Worm (Caenorhabditis elegans) whole organism, L2 larva: Measurements from ENCODE around the gene C06B3.1.

Experiments
- F13H6.1 ChIP-seq: sonication (generic microtip); optimal IDR thresholded peaks from 2 replicates; lab custom pipeline; 2016; ENCODE audit warnings: missing genetic modification characterization, missing compliant biosample characterization
- R02D3.7 ChIP-seq: fragments of 150-350 bp; optimal IDR thresholded peaks from 2 replicates; lab custom pipeline; 2014; ENCODE audit warnings: missing biosample characterization, missing genetic modification characterization
- Y55F3AM.14 ChIP-seq: fragments of 200-800 bp; sonication (Bioruptor generic); optimal IDR thresholded peaks from 2 replicates; lab custom pipeline; 2018; ENCODE audit warnings: mild to moderate bottlenecking, missing genetic modification characterization, missing compliant biosample characterization
- ZK546.5 ChIP-seq: sonication (generic microtip); optimal IDR thresholded peaks from 2 replicates; lab custom pipeline; 2017; ENCODE audit warnings: missing biosample characterization, missing genetic modification characterization
- alr-1 ChIP-seq: fragments of 150-350 bp; optimal IDR thresholded peaks from 2 replicates; lab custom pipeline; 2014; ENCODE audit warnings: missing biosample characterization, missing genetic modification characterization
- ama-1 ChIP-seq: fragments of 150-350 bp; optimal IDR thresholded peaks from 2 replicates; lab custom pipeline; 2018; ENCODE audit warnings: inconsistent platforms
- blmp-1 ChIP-seq: sonication (generic microtip); optimal IDR thresholded peaks from 2 replicates; lab custom pipeline; 2017; ENCODE audit warnings: missing genetic modification characterization, mild to moderate bottlenecking, missing compliant biosample characterization, antibody characterized with exemption, moderate library complexity; ENCODE audit not compliant: insufficient read depth
- ceh-16 ChIP-seq: fragments of 150-350 bp; optimal IDR thresholded peaks from 2 replicates; lab custom pipeline; 2014; ENCODE audit warnings: missing biosample characterization, missing genetic modification characterization
- ceh-82 ChIP-seq: fragments of 150-350 bp; optimal IDR thresholded peaks from 2 replicates; lab custom pipeline; 2014; ENCODE audit warnings: missing biosample characterization, missing genetic modification characterization
- crh-2 ChIP-seq: sonication (generic microtip); optimal IDR thresholded peaks from 2 replicates; lab custom pipeline; 2017; ENCODE audit warnings: missing biosample characterization, missing genetic modification characterization
- dmd-4 ChIP-seq: sonication (generic microtip); optimal IDR thresholded peaks from 2 replicates; lab custom pipeline; 2017; ENCODE audit warnings: missing biosample characterization, missing genetic modification characterization
- egl-27 ChIP-seq: sonication (generic microtip); optimal IDR thresholded peaks from 3 replicates; lab custom pipeline; 2017; ENCODE audit warnings: missing biosample characterization, missing genetic modification reagents, missing genetic modification characterization
- elt-1 ChIP-seq: fragments of 150-350 bp; optimal IDR thresholded peaks from 2 replicates; lab custom pipeline; 2014; ENCODE audit warnings: missing biosample characterization, missing genetic modification characterization
- elt-3 ChIP-seq: sonication (generic microtip); optimal IDR thresholded peaks from 2 replicates; lab custom pipeline; 2017; ENCODE audit warnings: missing biosample characterization, missing genetic modification characterization
- fos-1 ChIP-seq: fragments of 150-350 bp; optimal IDR thresholded peaks from 2 replicates; lab custom pipeline; 2014; ENCODE audit warnings: missing biosample characterization, missing genetic modification characterization
- gmeb-1 ChIP-seq: fragments of 150-350 bp; optimal IDR thresholded peaks from 2 replicates; lab custom pipeline; 2014; ENCODE audit warnings: missing biosample characterization, missing genetic modification characterization
- lin-11 ChIP-seq: fragments of 150-350 bp; sonication (generic microtip); optimal IDR thresholded peaks from 2 replicates; lab custom pipeline; 2014; ENCODE audit warnings: missing biosample characterization, missing genetic modification characterization, inconsistent platforms, mixed read lengths
- lin-13 ChIP-seq: fragments of 150-350 bp; optimal IDR thresholded peaks from 2 replicates; lab custom pipeline; 2014; ENCODE audit warnings: missing biosample characterization, missing genetic modification reagents, missing genetic modification characterization
- lin-39 ChIP-seq: fragments of 150-350 bp; optimal IDR thresholded peaks from 2 replicates; lab custom pipeline; 2014; ENCODE audit warnings: missing biosample characterization, missing genetic modification reagents, missing genetic modification characterization
- lsy-2 ChIP-seq, 2 experiments: fragments of 150-350 bp in 1 of 2; sonication (generic microtip) in 1 of 2; optimal IDR thresholded peaks; 2 replicates each; lab custom pipeline; 2014 to 2017; ENCODE audit warnings: missing biosample characterization in 2 of 2, missing genetic modification characterization in 2 of 2
- mdl-1 ChIP-seq, 2 experiments: fragments of 150-350 bp in 1 of 2; sonication (generic microtip) in 1 of 2; optimal IDR thresholded peaks; 2 replicates each; lab custom pipeline; 2017; ENCODE audit warnings: missing biosample characterization in 2 of 2, missing genetic modification characterization in 2 of 2
- nhr-10 ChIP-seq: sonication (generic microtip); optimal IDR thresholded peaks from 2 replicates; lab custom pipeline; 2017; ENCODE audit warnings: missing biosample characterization, missing genetic modification characterization
- nhr-11 ChIP-seq: fragments of 150-350 bp; optimal IDR thresholded peaks from 2 replicates; lab custom pipeline; 2014; ENCODE audit warnings: missing biosample characterization, missing genetic modification characterization
- nhr-129 ChIP-seq: fragments of 150-350 bp; optimal IDR thresholded peaks from 2 replicates; lab custom pipeline; 2014; ENCODE audit warnings: missing biosample characterization, missing genetic modification characterization
- nhr-21 ChIP-seq: fragments of 150-350 bp; optimal IDR thresholded peaks from 2 replicates; lab custom pipeline; 2014; ENCODE audit warnings: missing biosample characterization, missing genetic modification characterization
- nhr-23 ChIP-seq: fragments of 150-350 bp; optimal IDR thresholded peaks from 2 replicates; lab custom pipeline; 2014; ENCODE audit warnings: missing biosample characterization, missing genetic modification reagents, missing genetic modification characterization
- nhr-237 ChIP-seq: fragments of 150-350 bp; optimal IDR thresholded peaks from 2 replicates; lab custom pipeline; 2014; ENCODE audit warnings: missing biosample characterization, missing genetic modification characterization
- nhr-6 ChIP-seq: fragments of 150-350 bp; optimal IDR thresholded peaks from 2 replicates; lab custom pipeline; 2014; ENCODE audit warnings: missing biosample characterization, missing genetic modification characterization
- nhr-77 ChIP-seq: fragments of 150-350 bp; optimal IDR thresholded peaks from 2 replicates; lab custom pipeline; 2014; ENCODE audit warnings: missing biosample characterization, missing genetic modification characterization
- sem-4 ChIP-seq: fragments of 150-350 bp; optimal IDR thresholded peaks from 2 replicates; lab custom pipeline; 2014; ENCODE audit warnings: missing biosample characterization, missing genetic modification reagents, missing genetic modification characterization
- skn-1 ChIP-seq: sonication (generic microtip); optimal IDR thresholded peaks from 2 replicates; lab custom pipeline; 2017; ENCODE audit warnings: missing biosample characterization, missing genetic modification characterization
- sma-3 ChIP-seq: sonication (generic microtip); optimal IDR thresholded peaks from 2 replicates; lab custom pipeline; 2016; ENCODE audit warnings: missing genetic modification reagents, missing genetic modification characterization, missing compliant biosample characterization
- sma-9 ChIP-seq, 2 experiments: fragments of 150-350 bp in 1 of 2; sonication (generic microtip) in 1 of 2; optimal IDR thresholded peaks; 2 replicates each; lab custom pipeline; 2014 to 2016; ENCODE audit warnings: missing genetic modification characterization in 2 of 2, mild to moderate bottlenecking in 1 of 2, missing biosample characterization in 1 of 2, missing compliant biosample characterization in 1 of 2, missing genetic modification reagents in 1 of 2, moderate library complexity in 1 of 2
- snpc-4 ChIP-seq: fragments of 150-350 bp; optimal IDR thresholded peaks from 2 replicates; lab custom pipeline; 2014; ENCODE audit warnings: missing biosample characterization, missing genetic modification characterization
- unc-39 ChIP-seq: fragments of 150-350 bp; optimal IDR thresholded peaks from 2 replicates; lab custom pipeline; 2014; ENCODE audit warnings: missing biosample characterization, missing genetic modification characterization
- unc-55 ChIP-seq: fragments of 150-350 bp; sonication (generic microtip); optimal IDR thresholded peaks from 3 replicates; lab custom pipeline; 2014; ENCODE audit warnings: missing biosample characterization, missing genetic modification reagents, missing genetic modification characterization
- unc-62 ChIP-seq: fragments of 150-350 bp; optimal IDR thresholded peaks from 2 replicates; lab custom pipeline; 2014; ENCODE audit warnings: missing biosample characterization, missing genetic modification reagents, missing genetic modification characterization
- zag-1 ChIP-seq: fragments of 150-350 bp; optimal IDR thresholded peaks from 2 replicates; lab custom pipeline; 2014; ENCODE audit warnings: missing biosample characterization, missing genetic modification characterization
- ztf-1 ChIP-seq: fragments of 200-800 bp; sonication (Bioruptor generic); conservative IDR thresholded peaks from 2 replicates; pipeline ENCODE4 v1.3.6; 2022; ENCODE audit warnings: missing genetic modification characterization, missing compliant biosample characterization
- ztf-11 ChIP-seq: sonication (generic microtip); optimal IDR thresholded peaks from 2 replicates; lab custom pipeline; 2017; ENCODE audit warnings: missing biosample characterization, missing genetic modification characterization
- ztf-4 ChIP-seq: fragments of 150-350 bp; optimal IDR thresholded peaks from 2 replicates; lab custom pipeline; 2014; ENCODE audit warnings: missing biosample characterization, missing genetic modification characterization

Gene C06B3.1

DNA sequence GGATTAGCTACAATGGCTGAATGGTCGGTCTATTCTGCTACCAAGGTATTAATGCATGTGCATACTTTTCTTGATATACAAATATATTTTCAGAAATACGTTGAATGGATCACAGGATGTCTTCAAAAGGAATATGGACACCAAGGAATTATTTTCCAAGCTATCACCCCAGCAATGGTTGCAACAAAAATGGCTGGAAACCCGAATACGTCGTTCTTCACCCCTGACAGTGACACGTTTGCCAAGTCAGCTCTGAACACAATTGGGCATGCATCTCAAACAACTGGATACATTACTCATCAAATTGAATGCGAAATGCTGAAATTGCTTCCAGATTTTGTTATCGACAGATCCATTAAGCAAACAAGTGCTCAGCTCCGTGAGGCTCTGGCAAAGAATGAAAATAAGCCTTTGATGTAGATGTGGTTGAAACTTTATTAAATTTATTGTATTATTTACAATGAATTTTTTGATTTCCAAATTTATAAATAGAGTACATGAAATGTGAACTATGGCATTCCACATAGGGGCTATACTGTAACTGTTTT lies 5.0 kb downstream of the C06B3.1 start (continued):
- no peak for TF ChIP-seq ZK546.5 (tag; lab: Kevin White, UChicago)
- no peak for TF ChIP-seq skn-1 (tag; lab: Kevin White, UChicago)

DNA sequence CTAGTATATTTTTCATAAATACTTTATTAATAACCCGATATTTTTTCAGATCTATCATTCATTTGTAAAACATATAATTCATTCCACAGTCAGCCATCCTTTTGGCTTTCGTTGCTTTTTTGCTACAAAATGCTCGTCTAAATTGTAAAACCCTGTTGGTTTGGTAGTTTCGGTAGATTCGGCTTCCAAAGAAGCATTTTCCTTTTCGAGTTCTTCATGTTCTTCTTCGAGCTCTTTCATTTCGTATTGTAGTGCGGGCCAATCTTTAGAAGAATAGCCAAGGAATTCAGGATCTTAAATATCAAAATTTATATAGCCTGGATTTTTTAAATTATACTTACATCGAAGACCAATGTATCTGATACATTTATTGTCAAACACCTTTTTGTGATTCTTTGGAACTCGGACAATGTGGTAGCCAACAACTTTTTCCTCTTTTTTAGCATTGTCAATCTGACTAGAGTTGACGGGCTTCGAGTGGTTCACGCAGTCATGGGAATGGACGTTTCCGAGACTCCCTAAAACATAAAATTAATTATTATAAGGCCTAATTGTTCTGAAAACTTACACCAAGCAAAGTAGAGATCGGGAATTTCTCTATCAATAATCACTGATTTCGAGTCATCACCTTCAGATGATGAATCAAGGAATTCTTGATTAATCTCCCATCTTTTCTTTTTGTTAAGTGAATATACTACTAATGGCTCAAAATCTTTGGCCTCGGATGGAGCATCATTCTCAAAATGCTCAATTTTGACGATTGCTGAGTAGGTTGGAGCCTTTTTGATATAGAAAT lies 5.7 kb downstream of the C06B3.1 start:
- TF ChIP-seq sma-9 (GFP tag; optimal IDR thresholded peaks at IDR 0.05; lab: Kevin White, UChicago) (peak; percentile 8), sma-9 (tag; optimal IDR thresholded peaks at IDR 0.05; lab: Kevin White, UChicago) (no peak), blmp-1 (tag; lab: Kevin White, UChicago) (no peak), ama-1 (peak; percentile 92), ztf-4 (tag; lab: Kevin White, UChicago) (peak; percentile 66), Y55F3AM.14 (GFP tag; lab: Kevin White, UChicago) (peak; percentile 29), nhr-77 (tag; lab: Kevin White, UChicago) (no peak), nhr-6 (tag; lab: Kevin White, UChicago) (no peak), unc-39 (tag; lab: Kevin White, UChicago) (no peak), lsy-2 (tag; optimal IDR thresholded peaks at IDR 0.05; lab: Kevin White, UChicago) (peak in 1 of 2 experiments; percentile 38)

DNA sequence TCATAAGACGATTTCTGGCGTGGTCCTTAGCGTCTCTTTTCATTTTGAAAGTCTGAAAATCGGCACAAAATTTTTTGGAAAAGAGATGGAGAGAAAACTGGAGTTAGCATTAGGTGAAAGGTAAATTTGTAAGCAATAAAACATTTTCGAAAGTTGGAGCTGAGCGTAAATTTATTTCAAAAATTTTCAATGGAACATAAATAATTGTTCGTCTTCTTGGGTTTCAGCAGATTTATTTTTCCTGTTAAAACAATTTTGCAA lies 6.3 kb downstream of the C06B3.1 start, which contains the start of gene C06B3.6:
Gene C06B3.6, minus strand, starts transcription at position 52 of the 261 bp plus-strand sequence.
- no peak for TF ChIP-seq lin-13
- no peak for TF ChIP-seq sma-3 (GFP tag; lab: Kevin White, UChicago)
- TF ChIP-seq nhr-23 (tag; lab: Kevin White, UChicago) = no peak
- no peak for TF ChIP-seq ztf-11 (tag; lab: Kevin White, UChicago)
- TF ChIP-seq gmeb-1 (tag; lab: Kevin White, UChicago) = no peak
- no peak for TF ChIP-seq ztf-4 (tag; lab: Kevin White, UChicago)
- TF ChIP-seq elt-3 (tag; lab: Kevin White, UChicago) = no peak
- no peak for TF ChIP-seq sma-9 (GFP tag; optimal IDR thresholded peaks at IDR 0.05; lab: Kevin White, UChicago)
- no peak for TF ChIP-seq sma-9 (tag; optimal IDR thresholded peaks at IDR 0.05; lab: Kevin White, UChicago)
- TF ChIP-seq unc-39 (tag; lab: Kevin White, UChicago) = no peak
- no peak for TF ChIP-seq nhr-237 (tag; lab: Kevin White, UChicago)
- TF ChIP-seq Y55F3AM.14 (GFP tag; lab: Kevin White, UChicago) = no peak
- no peak for TF ChIP-seq F13H6.1 (tag; lab: Kevin White, UChicago)
- TF ChIP-seq ZK546.5 (tag; lab: Kevin White, UChicago) = no peak
- TF ChIP-seq nhr-10 = no peak

DNA sequence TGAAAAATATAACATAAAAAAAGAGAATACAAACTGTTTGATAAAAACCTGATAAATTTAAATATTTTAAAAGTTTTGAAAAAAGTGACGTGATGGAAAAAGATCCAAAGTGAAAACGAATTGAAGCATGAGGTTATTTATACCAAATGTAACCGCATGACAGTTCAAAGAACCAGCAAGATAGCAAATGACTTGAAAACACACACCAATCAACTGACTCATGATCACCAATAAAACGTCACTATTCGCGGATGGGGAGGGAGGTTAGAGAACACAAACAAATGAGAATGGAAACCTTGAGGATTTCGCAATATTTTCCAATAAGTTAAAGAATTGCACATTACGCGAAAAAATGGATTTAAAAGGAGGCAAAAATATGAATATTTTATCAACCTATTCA lies 6.8 kb downstream of the C06B3.1 start, which contains the start of gene C06B3.7:
Gene C06B3.7, plus strand, starts transcription at position 287 of the 400 bp plus-strand sequence.
- TF ChIP-seq nhr-21 (tag; lab: Kevin White, UChicago) = peak; percentile 93
- TF ChIP-seq unc-62 (GFP tag; lab: Kevin White, UChicago) = no peak
- peak in 1 of 2 experiments; percentile 74 for TF ChIP-seq mdl-1 (tag; optimal IDR thresholded peaks at IDR 0.05; lab: Kevin White, UChicago)
- no peak for TF ChIP-seq ceh-82 (tag; lab: Kevin White, UChicago)
- TF ChIP-seq lin-13 = peak; percentile 47
- TF ChIP-seq dmd-4 (tag; lab: Kevin White, UChicago) = no peak
- TF ChIP-seq ZK546.5 (tag; lab: Kevin White, UChicago) = no peak
- peak; percentile 46 for TF ChIP-seq snpc-4 (tag; lab: Kevin White, UChicago)
- TF ChIP-seq unc-39 (tag; lab: Kevin White, UChicago) = no peak
- no peak for TF ChIP-seq nhr-237 (tag; lab: Kevin White, UChicago)
- TF ChIP-seq fos-1 (tag; lab: Kevin White, UChicago) = peak; percentile 77
- TF ChIP-seq ceh-16 (tag; lab: Kevin White, UChicago) = no peak
- no peak for TF ChIP-seq lin-39
- no peak for TF ChIP-seq nhr-10
- no peak for TF ChIP-seq lin-11
- TF ChIP-seq elt-1 (tag; lab: Kevin White, UChicago) = no peak
- TF ChIP-seq alr-1 (tag; lab: Kevin White, UChicago) = no peak
- TF ChIP-seq Y55F3AM.14 (GFP tag; lab: Kevin White, UChicago) = no peak
- TF ChIP-seq sma-9 (GFP tag; optimal IDR thresholded peaks at IDR 0.05; lab: Kevin White, UChicago) = peak; percentile 96
- no peak for TF ChIP-seq sma-9 (tag; optimal IDR thresholded peaks at IDR 0.05; lab: Kevin White, UChicago)
- TF ChIP-seq lsy-2 (tag; optimal IDR thresholded peaks at IDR 0.05; lab: Kevin White, UChicago) = peak; percentile 15 to 89
- TF ChIP-seq nhr-6 (tag; lab: Kevin White, UChicago) = no peak
- no peak for TF ChIP-seq nhr-11 (tag; lab: Kevin White, UChicago)
- peak; percentile 88 for TF ChIP-seq sma-3 (GFP tag; lab: Kevin White, UChicago)
- TF ChIP-seq crh-2 (tag; lab: Kevin White, UChicago) = peak; percentile 95
- no peak for TF ChIP-seq R02D3.7
- no peak for TF ChIP-seq ztf-11 (tag; lab: Kevin White, UChicago)
- peak; percentile 45 for TF ChIP-seq egl-27 (tag; lab: Kevin White, UChicago)
- TF ChIP-seq nhr-129 (tag; lab: Kevin White, UChicago) = peak; percentile 99
- no peak for TF ChIP-seq zag-1 (tag; lab: Kevin White, UChicago)
- TF ChIP-seq sem-4 (tag; lab: Kevin White, UChicago) = peak; percentile 85
- TF ChIP-seq ztf-1 (GFP tag; lab: Robert Waterston, UW) = no peak
- TF ChIP-seq ama-1 = peak; percentile 75
- no peak for TF ChIP-seq elt-3 (tag; lab: Kevin White, UChicago)
- TF ChIP-seq F13H6.1 (tag; lab: Kevin White, UChicago) = peak; percentile 65
- peak; percentile 73 for TF ChIP-seq unc-55 (GFP tag; lab: Kevin White, UChicago)
- TF ChIP-seq nhr-23 (tag; lab: Kevin White, UChicago) = no peak
- TF ChIP-seq nhr-77 (tag; lab: Kevin White, UChicago) = no peak
- peak; percentile 61 for TF ChIP-seq gmeb-1 (tag; lab: Kevin White, UChicago)
